Worm (Caenorhabditis elegans): ENCODE data around the gene scrm-5.

- TF ChIP-seq ama-1 (optimal IDR thresholded peaks at IDR 0.05) (no peak), hmg-4 (GFP tag; optimal IDR thresholded peaks at IDR 0.05) (no peak), hnd-1 (tag; optimal IDR thresholded peaks at IDR 0.05) (no peak), B0310.2 (tag; optimal IDR thresholded peaks at IDR 0.05) (no peak), sea-1 (GFP tag; conservative IDR thresholded peaks at IDR 0.05) (no peak), ceh-36 (tag; optimal IDR thresholded peaks at IDR 0.05) (no peak), hmbx-1 (tag; optimal IDR thresholded peaks at IDR 0.05) (no peak), tbx-37 (GFP tag; conservative IDR thresholded peaks at IDR 0.05) (no peak), tbx-11 (GFP tag; IDR thresholded peaks at IDR 0.05) (no peak), ets-7 (tag; optimal IDR thresholded peaks at IDR 0.05) (no peak), ceh-13 (GFP tag; optimal IDR thresholded peaks at IDR 0.05) (no peak), F13C5.2 (tag; optimal IDR thresholded peaks at IDR 0.05) (no peak), tra-4 (tag; optimal IDR thresholded peaks at IDR 0.05) (no peak), aly-1 (tag; optimal IDR thresholded peaks at IDR 0.05) (no peak)
These were observed 22.0 kb upstream of the scrm-5 start, which contains the start of gene F49F1.18 for ce11 chrIV:4140265-4140664.
